Worm (Caenorhabditis elegans) whole organism, L4 larva: ENCODE results near the gene D2089.8.

ENCODE experiments used
- D1046.2 ChIP-seq: fragments of 200-800 bp; sonication (Bioruptor generic); IDR thresholded peaks from 2 replicates; pipeline ENCODE4 v1.3.6; 2022; ENCODE audit warnings: missing genetic modification characterization, missing compliant biosample characterization
- F49E8.2 ChIP-seq: sonication (generic microtip); optimal IDR thresholded peaks from 2 replicates; lab custom pipeline; 2016; ENCODE audit warnings: missing compliant biosample characterization, mild to moderate bottlenecking, missing genetic modification characterization, borderline replicate concordance
- Y105C5A.15 ChIP-seq: fragments of 200-800 bp; sonication (Bioruptor generic); IDR thresholded peaks from 2 replicates; pipeline ENCODE4 v1.3.6; 2022; ENCODE audit warnings: missing genetic modification characterization, missing compliant biosample characterization
- Y5F2A.4 ChIP-seq: fragments of 200-800 bp; sonication (Bioruptor generic); optimal IDR thresholded peaks from 2 replicates; lab custom pipeline; 2018; ENCODE audit warnings: mild to moderate bottlenecking, missing genetic modification characterization, missing compliant biosample characterization
- aha-1 ChIP-seq: fragments of 150-350 bp; peaks from one replicate; lab custom pipeline; 2014; ENCODE audit warnings: missing biosample characterization, missing genetic modification characterization
- arid-1 ChIP-seq: fragments of 200-800 bp; sonication (Bioruptor generic); conservative IDR thresholded peaks from 2 replicates; pipeline ENCODE4 v1.3.6; 2022; ENCODE audit warnings: missing genetic modification reagents, missing genetic modification characterization, missing compliant biosample characterization
- ceh-28 ChIP-seq: fragments of 150-350 bp; optimal IDR thresholded peaks from 2 replicates; lab custom pipeline; 2014; ENCODE audit warnings: missing biosample characterization, missing genetic modification reagents, missing genetic modification characterization
- ceh-44 ChIP-seq: fragments of 200-800 bp; sonication (Bioruptor generic); IDR thresholded peaks from 2 replicates; pipeline ENCODE4 v1.3.6; 2022; ENCODE audit warnings: missing genetic modification reagents, missing genetic modification characterization, missing compliant biosample characterization
- daf-16 ChIP-seq, 3 experiments: sonication (generic microtip); optimal IDR thresholded peaks; 2 replicates each; lab custom pipeline; 2016 to 2017; ENCODE audit warnings: missing genetic modification characterization in 3 of 3, missing genetic modification reagents in 3 of 3, mild to moderate bottlenecking in 2 of 3, missing compliant biosample characterization in 2 of 3, missing biosample characterization in 1 of 3, moderate library complexity in 1 of 3
- daf-8 ChIP-seq: fragments of 200-800 bp; sonication (Bioruptor generic); IDR thresholded peaks from 2 replicates; pipeline ENCODE4 v1.3.6; 2022; ENCODE audit warnings: missing genetic modification characterization, missing compliant biosample characterization
- dmd-6 ChIP-seq: fragments of 200-800 bp; sonication (Bioruptor generic); IDR thresholded peaks from 2 replicates; pipeline ENCODE4 v1.3.6; 2022; ENCODE audit warnings: missing genetic modification reagents, missing genetic modification characterization, missing compliant biosample characterization
- dmd-8 ChIP-seq: fragments of 200-800 bp; sonication (Bioruptor generic); IDR thresholded peaks from 2 replicates; pipeline ENCODE4 v1.3.6; 2022; ENCODE audit warnings: missing genetic modification characterization, missing compliant biosample characterization
- dpl-1 ChIP-seq: fragments of 150-350 bp; optimal IDR thresholded peaks from 2 replicates; lab custom pipeline; 2014; ENCODE audit warnings: missing biosample characterization, missing genetic modification reagents, missing genetic modification characterization
- duxl-1 ChIP-seq: sonication (generic microtip); optimal IDR thresholded peaks from 2 replicates; lab custom pipeline; 2016; ENCODE audit warnings: mild to moderate bottlenecking, missing genetic modification characterization, moderate library complexity, missing compliant biosample characterization; ENCODE audit not compliant: poor library complexity
- dve-1 ChIP-seq: sonication (generic microtip); optimal IDR thresholded peaks from 2 replicates; lab custom pipeline; 2017; ENCODE audit warnings: antibody characterized with exemption, mild to moderate bottlenecking, missing genetic modification characterization, missing compliant biosample characterization; ENCODE audit not compliant: insufficient read depth
- fkh-10 ChIP-seq: fragments of 150-350 bp; optimal IDR thresholded peaks from 2 replicates; lab custom pipeline; 2014; ENCODE audit warnings: missing biosample characterization, missing genetic modification reagents, missing genetic modification characterization
- fos-1 ChIP-seq: fragments of 150-350 bp; optimal IDR thresholded peaks from 2 replicates; lab custom pipeline; 2014; ENCODE audit warnings: missing biosample characterization, missing genetic modification characterization
- gei-8 ChIP-seq: fragments of 200-800 bp; sonication (Bioruptor generic); optimal IDR thresholded peaks from 2 replicates; lab custom pipeline; 2018; ENCODE audit warnings: mild to moderate bottlenecking, missing genetic modification characterization, missing compliant biosample characterization
- hlh-11 ChIP-seq: fragments of 200-800 bp; sonication (Bioruptor generic); optimal IDR thresholded peaks from 2 replicates; lab custom pipeline; 2018; ENCODE audit warnings: mild to moderate bottlenecking, missing genetic modification characterization, missing compliant biosample characterization
- hlh-30 ChIP-seq: sonication (generic microtip); optimal IDR thresholded peaks from 2 replicates; lab custom pipeline; 2017; ENCODE audit warnings: antibody characterized with exemption, mild to moderate bottlenecking, missing genetic modification characterization, missing compliant biosample characterization; ENCODE audit not compliant: insufficient read depth
- hmg-1.1 ChIP-seq: fragments of 200-800 bp; sonication (Bioruptor generic); IDR thresholded peaks from 2 replicates; pipeline ENCODE4 v1.3.6; 2022; ENCODE audit warnings: missing genetic modification reagents, missing genetic modification characterization, missing compliant biosample characterization
- lin-1 ChIP-seq: fragments of 200-800 bp; sonication (Bioruptor generic); IDR thresholded peaks from 2 replicates; pipeline ENCODE4 v1.3.6; 2022; ENCODE audit warnings: missing genetic modification reagents, missing genetic modification characterization, missing compliant biosample characterization
- lin-13 ChIP-seq: fragments of 150-350 bp; optimal IDR thresholded peaks from 2 replicates; lab custom pipeline; 2014; ENCODE audit warnings: missing biosample characterization, missing genetic modification reagents, missing genetic modification characterization
- lin-29 ChIP-seq: fragments of 200-800 bp; sonication (Bioruptor generic); IDR thresholded peaks from 2 replicates; pipeline ENCODE4 v1.3.6; 2022; ENCODE audit warnings: missing genetic modification reagents, missing genetic modification characterization, missing compliant biosample characterization
- lin-38 ChIP-seq: fragments of 200-800 bp; sonication (Bioruptor generic); IDR thresholded peaks from 2 replicates; pipeline ENCODE4 v1.3.6; 2022; ENCODE audit warnings: missing genetic modification reagents, missing genetic modification characterization, missing compliant biosample characterization
- lsy-2 ChIP-seq, 2 experiments: fragments of 150-350 bp in 1 of 2; sonication (generic microtip) in 1 of 2; optimal IDR thresholded peaks; 2 replicates each; lab custom pipeline; 2014 to 2017; ENCODE audit warnings: missing biosample characterization in 2 of 2, missing genetic modification characterization in 2 of 2
- madf-9 ChIP-seq: fragments of 200-800 bp; sonication (Bioruptor generic); conservative IDR thresholded peaks from 2 replicates; pipeline ENCODE4 v1.3.6; 2022; ENCODE audit warnings: missing genetic modification reagents, missing genetic modification characterization, missing compliant biosample characterization
- mep-1 ChIP-seq: fragments of 150-350 bp; sonication (generic microtip); optimal IDR thresholded peaks from 3 replicates; lab custom pipeline; 2014; ENCODE audit warnings: missing biosample characterization, missing genetic modification characterization
- mes-2 ChIP-seq: sonication (generic microtip); optimal IDR thresholded peaks from 2 replicates; lab custom pipeline; 2016; ENCODE audit warnings: missing genotype, mild to moderate bottlenecking, missing genetic modification characterization, missing compliant biosample characterization; ENCODE audit not compliant: poor library complexity, severe bottlenecking
- mxl-2 ChIP-seq: fragments of 200-800 bp; sonication (Bioruptor generic); conservative IDR thresholded peaks from 2 replicates; pipeline ENCODE4 v1.3.6; 2022; ENCODE audit warnings: missing genetic modification reagents, missing genetic modification characterization, missing compliant biosample characterization
- mxl-3 ChIP-seq: fragments of 200-800 bp; sonication (Bioruptor generic); optimal IDR thresholded peaks from 2 replicates; lab custom pipeline; 2018; ENCODE audit warnings: mild to moderate bottlenecking, missing genetic modification characterization, missing compliant biosample characterization
- nhr-10 ChIP-seq: fragments of 150-350 bp; optimal IDR thresholded peaks from 2 replicates; lab custom pipeline; 2014; ENCODE audit warnings: missing biosample characterization, missing genetic modification characterization
- nhr-11 ChIP-seq: fragments of 150-350 bp; optimal IDR thresholded peaks from 2 replicates; lab custom pipeline; 2014; ENCODE audit warnings: missing biosample characterization, missing genetic modification characterization
- nhr-28 ChIP-seq: fragments of 150-350 bp; optimal IDR thresholded peaks from 2 replicates; lab custom pipeline; 2014; ENCODE audit warnings: missing biosample characterization, missing genetic modification characterization
- nhr-6 ChIP-seq: fragments of 150-350 bp; optimal IDR thresholded peaks from 2 replicates; lab custom pipeline; 2014; ENCODE audit warnings: missing biosample characterization, missing genetic modification characterization
- nhr-76 ChIP-seq: fragments of 150-350 bp; optimal IDR thresholded peaks from 2 replicates; lab custom pipeline; 2014; ENCODE audit warnings: missing biosample characterization, missing genetic modification characterization
- nhr-77 ChIP-seq: fragments of 150-350 bp; optimal IDR thresholded peaks from 2 replicates; lab custom pipeline; 2014; ENCODE audit warnings: missing biosample characterization, missing genetic modification characterization
- pha-4 ChIP-seq, 2 experiments: fragments of 150-350 bp in 1 of 2; fragments of 200-800 bp in 1 of 2; sonication (Bioruptor generic) in 1 of 2; IDR thresholded peaks in 1 of 2; optimal IDR thresholded peaks in 1 of 2; 2 replicates each; pipeline versions ENCODE4 v1.3.6 to Lab custom; 2014 to 2022; ENCODE audit warnings: missing genetic modification characterization in 2 of 2, missing genetic modification reagents in 2 of 2, missing biosample characterization in 1 of 2, missing compliant biosample characterization in 1 of 2
- rbr-2 ChIP-seq: sonication (generic microtip); optimal IDR thresholded peaks from 2 replicates; lab custom pipeline; 2016; ENCODE audit warnings: missing genotype, missing genetic modification characterization, missing compliant biosample characterization
- set-16 ChIP-seq: fragments of 200-800 bp; sonication (Bioruptor generic); IDR thresholded peaks from 2 replicates; pipeline ENCODE4 v1.3.6; 2022; ENCODE audit warnings: missing genetic modification reagents, missing genetic modification characterization, missing compliant biosample characterization
- skn-1 ChIP-seq: fragments of 150-350 bp; optimal IDR thresholded peaks from 2 replicates; lab custom pipeline; 2014; ENCODE audit warnings: missing biosample characterization, missing genetic modification characterization
- spr-3 ChIP-seq: fragments of 200-800 bp; sonication (Bioruptor generic); optimal IDR thresholded peaks from 2 replicates; lab custom pipeline; 2018; ENCODE audit warnings: mild to moderate bottlenecking, missing genetic modification characterization, missing compliant biosample characterization
- unc-62 ChIP-seq, 3 experiments: fragments of 150-350 bp in 1 of 3; sonication (generic microtip); optimal IDR thresholded peaks in 2 of 3; peaks in 1 of 3; 1 replicate in 1 of 3; 2 replicates in 2 of 3; lab custom pipeline; 2014 to 2017; ENCODE audit warnings: missing biosample characterization in 3 of 3, missing genetic modification characterization in 3 of 3, missing genetic modification reagents in 3 of 3, missing genotype in 1 of 3
- zag-1 ChIP-seq: fragments of 150-350 bp; optimal IDR thresholded peaks from 2 replicates; lab custom pipeline; 2014; ENCODE audit warnings: missing biosample characterization, missing genetic modification characterization
- zfp-2 ChIP-seq: sonication (generic microtip); optimal IDR thresholded peaks from 2 replicates; lab custom pipeline; 2016; ENCODE audit warnings: mild to moderate bottlenecking, missing genetic modification characterization, missing compliant biosample characterization
- ztf-7 ChIP-seq: fragments of 150-350 bp; optimal IDR thresholded peaks from 2 replicates; lab custom pipeline; 2014; ENCODE audit warnings: missing biosample characterization, missing genetic modification characterization

The D2089.8 gene

DNA sequence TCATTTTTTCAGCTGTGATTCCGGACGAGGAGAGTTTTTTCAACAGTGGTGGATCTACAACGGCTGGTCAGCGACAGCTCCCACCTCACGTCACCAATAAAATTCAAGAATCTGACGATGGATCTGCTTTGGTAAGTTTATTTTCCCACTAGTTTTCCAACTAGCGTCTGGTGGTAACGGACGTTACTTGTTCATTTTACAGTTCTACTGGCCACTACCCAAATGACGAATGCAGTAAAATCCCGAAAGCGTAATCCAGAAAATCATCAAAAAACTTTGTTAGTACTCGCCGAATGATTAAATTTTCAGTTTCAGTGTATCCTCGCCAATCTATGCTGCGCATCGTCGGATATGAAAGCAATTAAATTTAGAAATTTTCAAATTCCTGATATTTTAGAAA, 3.0 kb downstream of the D2089.8 start:
- TF ChIP-seq Y105C5A.15 (GFP tag; lab: Robert Waterston, UW) (no peak), aha-1 (tag; lab: Kevin White, UChicago) (peak; percentile 59)

- TF ChIP-seq spr-3 (GFP tag; lab: Kevin White, UChicago) (no peak), pha-4 (GFP tag; IDR thresholded peaks at IDR 0.05; lab: Robert Waterston, UW) (0 out of 2 replicates have a peak, but pooled peaks have one; percentile 19), pha-4 (tag; optimal IDR thresholded peaks at IDR 0.05; lab: Kevin White, UChicago) (peak; percentile 71), rbr-2 (peak; percentile 25), nhr-28 (tag; lab: Kevin White, UChicago) (peak; percentile 36), lin-13 (GFP tag; lab: Kevin White, UChicago) (peak; percentile 71), arid-1 (GFP tag; lab: Robert Waterston, UW) (no peak), nhr-76 (tag; lab: Kevin White, UChicago) (no peak), gei-8 (GFP tag; lab: Kevin White, UChicago) (no peak), lin-29 (GFP tag; lab: Robert Waterston, UW) (no peak), lsy-2 (tag; optimal IDR thresholded peaks at IDR 0.05; lab: Kevin White, UChicago) (peak in 1 of 2 experiments; percentile 92), fos-1 (tag; lab: Kevin White, UChicago) (no peak), duxl-1 (no peak), nhr-77 (tag; lab: Kevin White, UChicago) (peak; percentile 69), hlh-11 (tag; lab: Kevin White, UChicago) (peak; percentile 65), dve-1 (tag; lab: Kevin White, UChicago) (peak; percentile 86), D1046.2 (no peak), nhr-10 (no peak), mxl-2 (GFP tag; lab: Robert Waterston, UW) (no peak), lin-38 (peak; percentile 77), dmd-6 (GFP tag; lab: Robert Waterston, UW) (peak; percentile 54), Y5F2A.4 (GFP tag; lab: Kevin White, UChicago) (no peak), F49E8.2 (tag; lab: Kevin White, UChicago) (peak; percentile 7), dmd-8 (GFP tag; lab: Robert Waterston, UW) (no peak), madf-9 (no peak), daf-16 (GFP tag; optimal IDR thresholded peaks at IDR 0.05; lab: Kevin White, UChicago) (no peak), daf-16 (tag; optimal IDR thresholded peaks at IDR 0.05; lab: Kevin White, UChicago) (peak; percentile 12), hlh-30 (tag; lab: Kevin White, UChicago) (peak; percentile 65), mxl-3 (GFP tag; lab: Kevin White, UChicago) (peak; percentile 0), skn-1 (tag; lab: Kevin White, UChicago) (no peak), mes-2 (tag; lab: Kevin White, UChicago) (peak; percentile 88), daf-8 (GFP tag; lab: Robert Waterston, UW) (no peak), mep-1 (tag; lab: Kevin White, UChicago) (peak; percentile 76), zfp-2 (tag; lab: Kevin White, UChicago) (peak; percentile 68), nhr-11 (tag; lab: Kevin White, UChicago) (peak; percentile 58), fkh-10 (GFP tag; lab: Kevin White, UChicago) (no peak), ceh-28 (tag; lab: Kevin White, UChicago) (no peak), dpl-1 (GFP tag; lab: Kevin White, UChicago) (peak; percentile 78), unc-62 (GFP tag; optimal IDR thresholded peaks at IDR 0.05 in 1 of 2; lab: Kevin White, UChicago) (peak in 1 of 2 experiments; percentile 12), unc-62 (tag; optimal IDR thresholded peaks at IDR 0.05; lab: Kevin White, UChicago) (no peak), nhr-6 (no peak), ceh-44 (GFP tag; lab: Robert Waterston, UW) (no peak), lin-1 (no peak), set-16 (GFP tag; lab: Robert Waterston, UW) (no peak), zag-1 (tag; lab: Kevin White, UChicago) (no peak), ztf-7 (tag; lab: Kevin White, UChicago) (no peak), hmg-1.1 (GFP tag; lab: Robert Waterston, UW) (0 out of 2 replicates have a peak, but pooled peaks have one; percentile 37)
These were observed 3.9 kb downstream of the D2089.8 start, which contains the start of the genes snu-13 and rsp-7 for ce11 chrII:10658576-10659256. Gene snu-13, minus strand, starts transcription at chrII:10658626. Gene rsp-7, plus strand, starts transcription at chrII:10659206.
